Worm (Caenorhabditis elegans): ENCODE data around the gene C24G6.8.

ce11 chrV:5521735-5522241, 13.9 kb downstream of the C24G6.8 start, which contains the start of gene hir-1:
- no peak for TF ChIP-seq pqm-1 (tag; optimal IDR thresholded peaks at IDR 0.05)
- no peak for TF ChIP-seq nhr-12 (tag; optimal IDR thresholded peaks at IDR 0.05)
